Worm (Caenorhabditis elegans): ENCODE data around the gene Y54G2A.73.

ce11 chrIV:3055848-3056247 lies 47.2 kb upstream of the Y54G2A.73 start:
- TF ChIP-seq him-1 (tag; optimal IDR thresholded peaks at IDR 0.05): no peak
- TF ChIP-seq dao-5 (tag; optimal IDR thresholded peaks at IDR 0.05): no peak
- no peak for TF ChIP-seq W03F9.2 (tag; optimal IDR thresholded peaks at IDR 0.05)
